Worm (Caenorhabditis elegans) whole organism, L2 larva: Measurements from ENCODE around the gene T20D4.12.
"Not testable (repeated sequence)": the region's sequence is repeated elsewhere in the genome, so short reads cannot be mapped to it uniquely, and the experiment has no call there.

Experiments used
- F13H6.1 ChIP-seq: sonication (generic microtip); optimal IDR thresholded peaks from 2 replicates; lab custom pipeline; 2016; ENCODE audit warnings: missing genetic modification characterization, missing compliant biosample characterization
- R02D3.7 ChIP-seq: fragments of 150-350 bp; optimal IDR thresholded peaks from 2 replicates; lab custom pipeline; 2014; ENCODE audit warnings: missing biosample characterization, missing genetic modification characterization
- Y55F3AM.14 ChIP-seq: fragments of 200-800 bp; sonication (Bioruptor generic); optimal IDR thresholded peaks from 2 replicates; lab custom pipeline; 2018; ENCODE audit warnings: mild to moderate bottlenecking, missing genetic modification characterization, missing compliant biosample characterization
- ZK546.5 ChIP-seq: sonication (generic microtip); optimal IDR thresholded peaks from 2 replicates; lab custom pipeline; 2017; ENCODE audit warnings: missing biosample characterization, missing genetic modification characterization
- aly-2 ChIP-seq: fragments of 150-350 bp; optimal IDR thresholded peaks from 2 replicates; lab custom pipeline; 2014; ENCODE audit warnings: missing biosample characterization, missing genetic modification characterization
- ama-1 ChIP-seq: fragments of 150-350 bp; optimal IDR thresholded peaks from 2 replicates; lab custom pipeline; 2018; ENCODE audit warnings: inconsistent platforms
- blmp-1 ChIP-seq: sonication (generic microtip); optimal IDR thresholded peaks from 2 replicates; lab custom pipeline; 2017; ENCODE audit warnings: missing genetic modification characterization, mild to moderate bottlenecking, missing compliant biosample characterization, antibody characterized with exemption, moderate library complexity; ENCODE audit not compliant: insufficient read depth
- ceh-16 ChIP-seq: fragments of 150-350 bp; optimal IDR thresholded peaks from 2 replicates; lab custom pipeline; 2014; ENCODE audit warnings: missing biosample characterization, missing genetic modification characterization
- ceh-82 ChIP-seq: fragments of 150-350 bp; optimal IDR thresholded peaks from 2 replicates; lab custom pipeline; 2014; ENCODE audit warnings: missing biosample characterization, missing genetic modification characterization
- dmd-4 ChIP-seq: sonication (generic microtip); optimal IDR thresholded peaks from 2 replicates; lab custom pipeline; 2017; ENCODE audit warnings: missing biosample characterization, missing genetic modification characterization
- elt-1 ChIP-seq: fragments of 150-350 bp; optimal IDR thresholded peaks from 2 replicates; lab custom pipeline; 2014; ENCODE audit warnings: missing biosample characterization, missing genetic modification characterization
- elt-3 ChIP-seq: sonication (generic microtip); optimal IDR thresholded peaks from 2 replicates; lab custom pipeline; 2017; ENCODE audit warnings: missing biosample characterization, missing genetic modification characterization
- gmeb-1 ChIP-seq: fragments of 150-350 bp; optimal IDR thresholded peaks from 2 replicates; lab custom pipeline; 2014; ENCODE audit warnings: missing biosample characterization, missing genetic modification characterization
- lin-11 ChIP-seq: fragments of 150-350 bp; sonication (generic microtip); optimal IDR thresholded peaks from 2 replicates; lab custom pipeline; 2014; ENCODE audit warnings: missing biosample characterization, missing genetic modification characterization, inconsistent platforms, mixed read lengths
- lin-13 ChIP-seq: fragments of 150-350 bp; optimal IDR thresholded peaks from 2 replicates; lab custom pipeline; 2014; ENCODE audit warnings: missing biosample characterization, missing genetic modification reagents, missing genetic modification characterization
- lin-39 ChIP-seq: fragments of 150-350 bp; optimal IDR thresholded peaks from 2 replicates; lab custom pipeline; 2014; ENCODE audit warnings: missing biosample characterization, missing genetic modification reagents, missing genetic modification characterization
- lsy-2 ChIP-seq, 2 experiments: fragments of 150-350 bp in 1 of 2; sonication (generic microtip) in 1 of 2; optimal IDR thresholded peaks; 2 replicates each; lab custom pipeline; 2014 to 2017; ENCODE audit warnings: missing biosample characterization in 2 of 2, missing genetic modification characterization in 2 of 2
- mab-5 ChIP-seq: fragments of 150-350 bp; optimal IDR thresholded peaks from 2 replicates; lab custom pipeline; 2014; ENCODE audit warnings: missing biosample characterization, missing genetic modification characterization
- mbf-1 ChIP-seq: sonication (generic microtip); optimal IDR thresholded peaks from 2 replicates; lab custom pipeline; 2017; ENCODE audit warnings: missing biosample characterization, missing genetic modification characterization
- nhr-10 ChIP-seq: sonication (generic microtip); optimal IDR thresholded peaks from 2 replicates; lab custom pipeline; 2017; ENCODE audit warnings: missing biosample characterization, missing genetic modification characterization
- nhr-12 ChIP-seq: fragments of 150-350 bp; optimal IDR thresholded peaks from 2 replicates; lab custom pipeline; 2014; ENCODE audit warnings: missing biosample characterization, missing genetic modification characterization
- nhr-129 ChIP-seq: fragments of 150-350 bp; optimal IDR thresholded peaks from 2 replicates; lab custom pipeline; 2014; ENCODE audit warnings: missing biosample characterization, missing genetic modification characterization
- nhr-237 ChIP-seq: fragments of 150-350 bp; optimal IDR thresholded peaks from 2 replicates; lab custom pipeline; 2014; ENCODE audit warnings: missing biosample characterization, missing genetic modification characterization
- nhr-25 ChIP-seq: fragments of 150-350 bp; sonication (generic microtip); optimal IDR thresholded peaks from 3 replicates; lab custom pipeline; 2014; ENCODE audit warnings: missing biosample characterization, missing genetic modification characterization
- nhr-6 ChIP-seq: fragments of 150-350 bp; optimal IDR thresholded peaks from 2 replicates; lab custom pipeline; 2014; ENCODE audit warnings: missing biosample characterization, missing genetic modification characterization
- nhr-77 ChIP-seq: fragments of 150-350 bp; optimal IDR thresholded peaks from 2 replicates; lab custom pipeline; 2014; ENCODE audit warnings: missing biosample characterization, missing genetic modification characterization
- sma-3 ChIP-seq: sonication (generic microtip); optimal IDR thresholded peaks from 2 replicates; lab custom pipeline; 2016; ENCODE audit warnings: missing genetic modification reagents, missing genetic modification characterization, missing compliant biosample characterization
- sma-9 ChIP-seq, 2 experiments: fragments of 150-350 bp in 1 of 2; sonication (generic microtip) in 1 of 2; optimal IDR thresholded peaks; 2 replicates each; lab custom pipeline; 2014 to 2016; ENCODE audit warnings: missing genetic modification characterization in 2 of 2, mild to moderate bottlenecking in 1 of 2, missing biosample characterization in 1 of 2, missing compliant biosample characterization in 1 of 2, missing genetic modification reagents in 1 of 2, moderate library complexity in 1 of 2
- snpc-4 ChIP-seq: fragments of 150-350 bp; optimal IDR thresholded peaks from 2 replicates; lab custom pipeline; 2014; ENCODE audit warnings: missing biosample characterization, missing genetic modification characterization
- unc-55 ChIP-seq: fragments of 150-350 bp; sonication (generic microtip); optimal IDR thresholded peaks from 3 replicates; lab custom pipeline; 2014; ENCODE audit warnings: missing biosample characterization, missing genetic modification reagents, missing genetic modification characterization
- unc-62 ChIP-seq: fragments of 150-350 bp; optimal IDR thresholded peaks from 2 replicates; lab custom pipeline; 2014; ENCODE audit warnings: missing biosample characterization, missing genetic modification reagents, missing genetic modification characterization
- zag-1 ChIP-seq: fragments of 150-350 bp; optimal IDR thresholded peaks from 2 replicates; lab custom pipeline; 2014; ENCODE audit warnings: missing biosample characterization, missing genetic modification characterization

Gene T20D4.12

DNA sequence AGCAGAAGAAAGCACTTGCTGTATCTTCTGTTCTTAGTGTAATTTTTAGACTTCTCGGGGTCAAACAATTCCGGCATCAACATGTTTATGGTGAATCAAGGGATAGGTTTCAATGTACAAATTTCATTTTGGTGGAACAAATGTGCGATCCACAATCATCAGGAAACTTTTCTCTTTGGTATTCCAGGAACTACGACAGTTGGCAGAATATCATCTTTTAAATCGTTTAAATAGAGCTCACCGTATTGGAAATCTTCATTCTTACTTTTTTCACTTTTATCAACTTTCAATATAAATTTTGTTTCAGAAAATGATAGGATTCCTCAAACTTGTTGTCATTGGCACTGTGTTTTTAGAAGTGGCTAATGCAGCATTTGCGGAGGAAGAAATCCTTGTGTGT, at the start of gene T20D4.12:
Gene T20D4.12 (plus strand): TSS at position 301 of the 400 bp plus-strand sequence.
- not testable (repeated sequence) for TF ChIP-seq unc-55 (GFP tag; lab: Kevin White, UChicago); sma-9 (GFP tag; optimal IDR thresholded peaks at IDR 0.05; lab: Kevin White, UChicago); sma-9 (tag; optimal IDR thresholded peaks at IDR 0.05; lab: Kevin White, UChicago); nhr-129 (tag; lab: Kevin White, UChicago)

DNA sequence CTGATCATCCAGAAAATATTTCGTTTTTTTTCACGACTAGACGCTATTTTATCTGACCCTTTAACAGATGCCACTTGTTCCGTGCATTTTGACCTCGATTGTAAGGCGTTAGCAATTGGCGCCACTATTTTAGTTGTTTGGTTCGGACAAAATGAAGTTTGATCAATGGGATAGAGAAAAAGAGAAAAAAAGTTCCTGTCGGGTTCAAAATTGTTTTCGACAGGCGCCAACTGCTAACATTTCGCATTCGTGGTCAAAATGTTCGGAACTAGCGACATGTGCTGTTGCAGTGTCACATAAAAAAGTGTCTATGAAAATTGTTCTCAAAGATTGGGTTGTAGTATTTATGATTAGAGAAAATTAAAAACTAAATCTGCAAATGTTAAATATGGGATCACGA, 49.4 kb upstream of the T20D4.12 start:
- TF ChIP-seq ama-1 (lab: Kevin White, UChicago) (no peak), lsy-2 (tag; optimal IDR thresholded peaks at IDR 0.05; lab: Kevin White, UChicago) (peak in 1 of 2 experiments; percentile 36), F13H6.1 (peak; percentile 57), sma-9 (GFP tag; optimal IDR thresholded peaks at IDR 0.05; lab: Kevin White, UChicago) (peak; percentile 88), sma-9 (tag; optimal IDR thresholded peaks at IDR 0.05; lab: Kevin White, UChicago) (no peak)

DNA sequence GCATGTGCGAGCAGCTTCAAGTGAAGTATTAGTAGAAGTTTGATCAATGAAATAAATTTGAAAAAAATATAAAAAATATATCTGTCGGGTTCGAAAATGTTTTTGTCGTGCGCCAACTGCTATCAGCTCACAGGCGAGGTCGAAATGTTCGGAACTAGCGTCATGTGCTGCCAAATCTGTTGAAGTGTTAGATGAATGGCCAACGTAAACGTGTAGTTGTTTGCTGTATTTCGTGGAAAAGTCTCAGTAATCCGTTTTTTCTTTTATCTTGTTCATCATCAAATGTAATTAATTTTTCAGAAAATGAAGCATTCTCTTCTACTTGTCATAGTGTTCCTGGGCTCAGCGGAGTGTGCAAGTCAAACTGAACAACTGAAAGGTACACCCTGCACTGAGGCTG, 47.0 kb upstream of the T20D4.12 start, which contains the start of gene C17B7.15:
Gene C17B7.15 (plus strand): TSS at position 301 of the 400 bp plus-strand sequence.
- TF ChIP-seq ceh-82 (tag; lab: Kevin White, UChicago) (no peak), sma-9 (GFP tag; optimal IDR thresholded peaks at IDR 0.05; lab: Kevin White, UChicago) (peak; percentile 25), sma-9 (tag; optimal IDR thresholded peaks at IDR 0.05; lab: Kevin White, UChicago) (no peak)

DNA sequence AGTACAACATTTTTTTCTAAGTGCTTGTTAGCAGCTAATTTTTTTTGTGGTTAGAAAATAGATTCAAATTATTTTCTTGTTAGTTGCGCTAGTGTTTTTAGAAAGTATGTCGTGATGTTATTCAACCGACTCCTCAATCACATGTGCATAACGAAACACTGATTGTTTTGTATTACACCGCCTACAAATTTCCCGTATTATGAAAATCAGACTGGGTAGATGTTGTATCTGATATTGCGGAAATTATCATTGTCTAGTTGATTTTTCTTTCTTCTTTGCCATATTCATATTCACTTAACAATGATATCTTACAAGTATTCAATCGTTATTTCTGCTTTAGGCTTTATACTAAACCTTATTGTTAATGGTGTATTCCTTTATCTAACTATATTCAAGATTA, 45.6 kb upstream of the T20D4.12 start, which contains the start of gene str-63:
Gene str-63 (plus strand): TSS at position 301 of the 400 bp plus-strand sequence.
- no peak for TF ChIP-seq Y55F3AM.14 (GFP tag; lab: Kevin White, UChicago)
- TF ChIP-seq lin-39 (tag; lab: Kevin White, UChicago): no peak
- no peak for TF ChIP-seq ZK546.5 (tag; lab: Kevin White, UChicago)
- TF ChIP-seq ama-1 (lab: Kevin White, UChicago): no peak
- TF ChIP-seq blmp-1 (tag; lab: Kevin White, UChicago): no peak
- TF ChIP-seq ceh-16 (tag; lab: Kevin White, UChicago): no peak
- no peak for TF ChIP-seq nhr-12
- TF ChIP-seq mbf-1 (tag; lab: Kevin White, UChicago): no peak
- TF ChIP-seq nhr-237 (tag; lab: Kevin White, UChicago): no peak
- no peak for TF ChIP-seq dmd-4 (tag; lab: Kevin White, UChicago)
- no peak for TF ChIP-seq zag-1 (tag; lab: Kevin White, UChicago)
- no peak for TF ChIP-seq nhr-77 (tag; lab: Kevin White, UChicago)
- no peak for TF ChIP-seq aly-2 (tag; lab: Kevin White, UChicago)
- TF ChIP-seq sma-9 (GFP tag; optimal IDR thresholded peaks at IDR 0.05; lab: Kevin White, UChicago): no peak
- TF ChIP-seq sma-9 (tag; optimal IDR thresholded peaks at IDR 0.05; lab: Kevin White, UChicago): no peak
- TF ChIP-seq R02D3.7 (tag; lab: Kevin White, UChicago): no peak
- no peak for TF ChIP-seq nhr-6 (tag; lab: Kevin White, UChicago)
- no peak for TF ChIP-seq nhr-10 (tag; lab: Kevin White, UChicago)
- TF ChIP-seq nhr-129 (tag; lab: Kevin White, UChicago): no peak

DNA sequence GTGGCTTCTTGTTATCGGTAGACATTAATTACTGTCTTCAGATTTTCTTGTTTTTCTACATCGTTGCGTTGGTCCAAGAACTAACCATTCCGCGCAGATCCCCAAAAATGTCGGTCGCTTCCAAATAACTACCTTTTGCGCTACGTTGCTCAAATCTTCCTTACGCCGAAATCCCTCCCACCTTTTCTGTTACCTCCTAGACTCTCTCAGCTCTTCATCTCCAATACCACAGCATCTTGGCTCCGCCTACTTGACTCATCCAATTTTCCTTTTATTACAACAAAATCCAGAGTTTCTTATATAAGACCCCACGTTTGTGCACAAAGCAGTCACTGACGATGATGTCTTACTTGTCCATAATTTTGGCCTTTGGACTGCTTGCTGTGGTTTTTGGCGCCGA, 43.9 kb upstream of the T20D4.12 start, which contains the start of gene C17B7.12:
Gene C17B7.12 (plus strand): TSS at position 301 of the 400 bp plus-strand sequence.
- no peak for TF ChIP-seq sma-3 (GFP tag; lab: Kevin White, UChicago)
- TF ChIP-seq gmeb-1 (tag; lab: Kevin White, UChicago): no peak
- TF ChIP-seq blmp-1 (tag; lab: Kevin White, UChicago): no peak
- no peak for TF ChIP-seq ceh-82 (tag; lab: Kevin White, UChicago)
- no peak for TF ChIP-seq lsy-2 (tag; optimal IDR thresholded peaks at IDR 0.05; lab: Kevin White, UChicago)
- no peak for TF ChIP-seq nhr-12
- no peak for TF ChIP-seq snpc-4 (tag; lab: Kevin White, UChicago)
- TF ChIP-seq zag-1 (tag; lab: Kevin White, UChicago): no peak
- no peak for TF ChIP-seq nhr-6 (tag; lab: Kevin White, UChicago)
- no peak for TF ChIP-seq lin-11 (tag; lab: Kevin White, UChicago)
- TF ChIP-seq mab-5 (tag; lab: Kevin White, UChicago): no peak

DNA sequence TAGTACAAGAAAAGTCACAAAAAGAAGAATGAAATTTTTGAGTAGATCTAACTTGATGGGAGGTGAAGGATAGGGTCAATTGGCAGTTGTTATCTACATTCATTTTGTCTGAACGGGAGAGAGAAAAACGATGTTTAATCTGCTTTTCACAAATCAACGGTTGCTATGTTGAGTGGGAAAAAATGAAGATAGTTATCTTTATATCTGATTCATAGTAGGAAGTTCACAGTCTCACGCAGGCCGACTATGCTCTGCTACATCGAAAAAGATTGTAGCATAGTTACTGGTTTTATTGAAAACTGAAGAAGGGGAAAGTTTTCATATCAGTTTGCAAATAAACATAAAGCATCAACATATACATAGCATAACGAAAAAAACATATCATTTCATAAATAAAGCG, 41.3 kb upstream of the T20D4.12 start:
- no peak for TF ChIP-seq elt-3 (tag; lab: Kevin White, UChicago)
- no peak for TF ChIP-seq lin-11 (tag; lab: Kevin White, UChicago)
- peak; percentile 2 for TF ChIP-seq elt-1 (tag; lab: Kevin White, UChicago)
- no peak for TF ChIP-seq ceh-82 (tag; lab: Kevin White, UChicago)
- TF ChIP-seq sma-9 (GFP tag; optimal IDR thresholded peaks at IDR 0.05; lab: Kevin White, UChicago): peak; percentile 23
- TF ChIP-seq sma-9 (tag; optimal IDR thresholded peaks at IDR 0.05; lab: Kevin White, UChicago): no peak
- no peak for TF ChIP-seq lin-13 (GFP tag; lab: Kevin White, UChicago)
- TF ChIP-seq lsy-2 (tag; optimal IDR thresholded peaks at IDR 0.05; lab: Kevin White, UChicago): no peak
- TF ChIP-seq nhr-25 (tag; lab: Kevin White, UChicago): no peak
- TF ChIP-seq unc-62 (GFP tag; lab: Kevin White, UChicago): no peak
